Worm (Caenorhabditis elegans) whole organism, young adult: ENCODE data around the gene C01B10.44.

Experiments
- C06A6.2 ChIP-seq: fragments of 200-800 bp; sonication (Bioruptor generic); conservative IDR thresholded peaks from 2 replicates; pipeline ENCODE4 v1.3.6; 2022; ENCODE audit warnings: missing genetic modification characterization, missing compliant biosample characterization
- F23B12.7 ChIP-seq: sonication (generic microtip); optimal IDR thresholded peaks from 2 replicates; lab custom pipeline; 2017; ENCODE audit warnings: missing genetic modification characterization, mild to moderate bottlenecking, missing compliant biosample characterization, antibody characterized with exemption, moderate library complexity; ENCODE audit not compliant: insufficient read depth
- F33H1.4 ChIP-seq: fragments of 200-800 bp; sonication (Bioruptor generic); IDR thresholded peaks from 2 replicates; pipeline ENCODE4 v1.3.6; 2022; ENCODE audit warnings: missing genetic modification reagents, missing genetic modification characterization, missing compliant biosample characterization
- F37B4.10 ChIP-seq: fragments of 200-800 bp; sonication (Bioruptor generic); IDR thresholded peaks from 2 replicates; pipeline ENCODE4 v1.3.6; 2022; ENCODE audit warnings: missing genetic modification characterization, missing compliant biosample characterization
- F55B11.4 ChIP-seq: sonication (generic microtip); optimal IDR thresholded peaks from 2 replicates; lab custom pipeline; 2016; ENCODE audit warnings: missing compliant biosample characterization, missing genetic modification characterization, borderline replicate concordance; ENCODE audit not compliant: insufficient read depth
- K11D2.4 ChIP-seq: fragments of 200-800 bp; sonication (Bioruptor generic); IDR thresholded peaks from 2 replicates; pipeline ENCODE4 v1.3.6; 2022; ENCODE audit warnings: missing genetic modification reagents, missing genetic modification characterization, missing compliant biosample characterization
- K12H6.12 ChIP-seq: fragments of 200-800 bp; sonication (Bioruptor generic); optimal IDR thresholded peaks from 2 replicates; lab custom pipeline; 2018; ENCODE audit warnings: mild to moderate bottlenecking, missing genetic modification characterization, missing compliant biosample characterization
- Y56A3A.18 ChIP-seq: fragments of 200-800 bp; sonication (Bioruptor generic); IDR thresholded peaks from 2 replicates; pipeline ENCODE4 v1.3.6; 2022; ENCODE audit warnings: missing genetic modification reagents, missing genetic modification characterization, missing compliant biosample characterization
- akir-1 ChIP-seq: fragments of 200-800 bp; sonication (Bioruptor generic); optimal IDR thresholded peaks from 2 replicates; lab custom pipeline; 2018; ENCODE audit warnings: mild to moderate bottlenecking, missing genetic modification characterization, moderate library complexity, missing compliant biosample characterization
- atf-7 ChIP-seq: sonication (generic microtip); optimal IDR thresholded peaks from 2 replicates; lab custom pipeline; 2017; ENCODE audit warnings: mild to moderate bottlenecking, missing genetic modification characterization, missing compliant biosample characterization
- athp-1 ChIP-seq: sonication (generic microtip); optimal IDR thresholded peaks from 2 replicates; lab custom pipeline; 2017; ENCODE audit warnings: mild to moderate bottlenecking, missing genetic modification characterization, missing compliant biosample characterization
- attf-5 ChIP-seq: fragments of 200-800 bp; sonication (Bioruptor generic); optimal IDR thresholded peaks from 2 replicates; lab custom pipeline; 2018; ENCODE audit warnings: mild to moderate bottlenecking, missing genetic modification characterization, missing compliant biosample characterization
- attf-6 ChIP-seq: fragments of 200-800 bp; sonication (Bioruptor generic); IDR thresholded peaks from 2 replicates; pipeline ENCODE4 v1.3.6; 2022; ENCODE audit warnings: missing genetic modification reagents, missing genetic modification characterization, missing compliant biosample characterization
- cebp-1 ChIP-seq, 2 experiments: fragments of 200-800 bp in 1 of 2; sonication (Bioruptor generic) in 1 of 2; sonication (generic microtip) in 1 of 2; IDR thresholded peaks in 1 of 2; optimal IDR thresholded peaks in 1 of 2; 2 replicates each; pipeline versions ENCODE4 v1.3.6 to Lab custom; 2017 to 2022; ENCODE audit warnings: missing compliant biosample characterization in 2 of 2, missing genetic modification characterization in 2 of 2, mild to moderate bottlenecking in 1 of 2, missing genetic modification reagents in 1 of 2, moderate library complexity in 1 of 2
- cebp-2 ChIP-seq: fragments of 200-800 bp; sonication (Bioruptor generic); IDR thresholded peaks from 2 replicates; pipeline ENCODE4 v1.3.6; 2022; ENCODE audit warnings: missing genetic modification characterization, missing compliant biosample characterization
- die-1 ChIP-seq: sonication (generic microtip); optimal IDR thresholded peaks from 2 replicates; lab custom pipeline; 2016; ENCODE audit warnings: missing genotype, mild to moderate bottlenecking, missing genetic modification characterization, missing compliant biosample characterization
- dox-1 ChIP-seq: fragments of 200-800 bp; sonication (Bioruptor generic); IDR thresholded peaks from 2 replicates; pipeline ENCODE4 v1.3.6; 2022; ENCODE audit warnings: missing genetic modification reagents, missing genetic modification characterization, missing compliant biosample characterization
- egl-18 ChIP-seq: fragments of 200-800 bp; sonication (Bioruptor generic); IDR thresholded peaks from 2 replicates; pipeline ENCODE4 v1.3.6; 2022; ENCODE audit warnings: missing genetic modification reagents, missing genetic modification characterization, missing compliant biosample characterization
- egl-44 ChIP-seq: fragments of 200-800 bp; sonication (Bioruptor generic); IDR thresholded peaks from 2 replicates; pipeline ENCODE4 v1.3.6; 2022; ENCODE audit warnings: missing genetic modification reagents, missing genetic modification characterization, missing compliant biosample characterization
- him-1 ChIP-seq: sonication (generic microtip); optimal IDR thresholded peaks from 2 replicates; lab custom pipeline; 2016; ENCODE audit warnings: missing genotype, missing genetic modification reagents, missing genetic modification characterization, missing compliant biosample characterization
- hlh-12 ChIP-seq: sonication (generic microtip); optimal IDR thresholded peaks from 2 replicates; lab custom pipeline; 2016; ENCODE audit warnings: missing genetic modification characterization, missing compliant biosample characterization
- hmg-1.2 ChIP-seq: fragments of 200-800 bp; sonication (Bioruptor generic); IDR thresholded peaks from 2 replicates; pipeline ENCODE4 v1.3.6; 2022; ENCODE audit warnings: missing genetic modification reagents, missing genetic modification characterization, missing compliant biosample characterization
- hmg-20 ChIP-seq: fragments of 200-800 bp; sonication (Bioruptor generic); IDR thresholded peaks from 2 replicates; pipeline ENCODE4 v1.3.6; 2022; ENCODE audit warnings: missing genetic modification reagents, missing genetic modification characterization, missing compliant biosample characterization
- hrde-1 ChIP-seq: sonication (generic microtip); optimal IDR thresholded peaks from 2 replicates; lab custom pipeline; 2016; ENCODE audit warnings: missing genetic modification characterization, mild to moderate bottlenecking, missing compliant biosample characterization, moderate library complexity, missing genotype, missing genetic modification reagents, borderline replicate concordance
- hsf-1 ChIP-seq: fragments of 200-800 bp; sonication (Bioruptor generic); IDR thresholded peaks from 2 replicates; pipeline ENCODE4 v1.3.6; 2022; ENCODE audit warnings: missing genetic modification reagents, missing genetic modification characterization, missing compliant biosample characterization
- mcd-1 ChIP-seq: fragments of 200-800 bp; sonication (Bioruptor generic); IDR thresholded peaks from 2 replicates; pipeline ENCODE4 v1.3.6; 2022; ENCODE audit warnings: missing genetic modification reagents, missing genetic modification characterization, missing compliant biosample characterization
- mel-28 ChIP-seq: sonication (generic microtip); optimal IDR thresholded peaks from 2 replicates; lab custom pipeline; 2016; ENCODE audit warnings: borderline replicate concordance, mild to moderate bottlenecking, missing genetic modification characterization, missing compliant biosample characterization
- mxl-1 ChIP-seq: sonication (generic microtip); optimal IDR thresholded peaks from 2 replicates; lab custom pipeline; 2016; ENCODE audit warnings: missing genetic modification characterization, missing compliant biosample characterization
- nhr-80 ChIP-seq: sonication (generic microtip); optimal IDR thresholded peaks from 2 replicates; lab custom pipeline; 2016; ENCODE audit warnings: missing genetic modification characterization, missing compliant biosample characterization
- rcor-1 ChIP-seq: fragments of 200-800 bp; sonication (Bioruptor generic); IDR thresholded peaks from 2 replicates; pipeline ENCODE4 v1.3.6; 2022; ENCODE audit warnings: missing genetic modification reagents, missing genetic modification characterization, missing compliant biosample characterization
- repo-1 ChIP-seq: sonication (generic microtip); optimal IDR thresholded peaks from 2 replicates; lab custom pipeline; 2017; ENCODE audit warnings: mild to moderate bottlenecking, missing genetic modification characterization, missing compliant biosample characterization
- snpc-1.1 ChIP-seq: sonication (generic microtip); optimal IDR thresholded peaks from 2 replicates; lab custom pipeline; 2017; ENCODE audit warnings: missing genetic modification characterization, mild to moderate bottlenecking, missing compliant biosample characterization, antibody characterized with exemption, moderate library complexity, missing genotype, missing genetic modification reagents; ENCODE audit not compliant: insufficient read depth
- snpc-3.4 ChIP-seq: sonication (generic microtip); optimal IDR thresholded peaks from 2 replicates; lab custom pipeline; 2017; ENCODE audit warnings: missing genetic modification characterization, mild to moderate bottlenecking, missing compliant biosample characterization, antibody characterized with exemption, moderate library complexity, missing genotype, missing genetic modification reagents
- snpc-4 ChIP-seq, 5 experiments: fragments of 150-350 bp in 1 of 5; sonication (generic microtip) in 4 of 5; optimal IDR thresholded peaks; 2 replicates each; lab custom pipeline; 2014 to 2018; ENCODE audit warnings: missing genetic modification characterization in 5 of 5, missing biosample characterization in 3 of 5, antibody characterized with exemption in 2 of 5, mild to moderate bottlenecking in 2 of 5, missing compliant biosample characterization in 2 of 5, missing genotype in 2 of 5, moderate library complexity in 2 of 5, missing genetic modification reagents in 1 of 5
- somi-1 ChIP-seq: fragments of 200-800 bp; sonication (Bioruptor generic); optimal IDR thresholded peaks from 2 replicates; lab custom pipeline; 2018; ENCODE audit warnings: mild to moderate bottlenecking, missing genetic modification characterization, missing compliant biosample characterization
- tbp1 ChIP-seq: fragments of 200-800 bp; sonication (Bioruptor generic); optimal IDR thresholded peaks from 2 replicates; lab custom pipeline; 2018; ENCODE audit warnings: mild to moderate bottlenecking, missing genetic modification characterization, missing compliant biosample characterization
- unc-130 ChIP-seq: sonication (generic microtip); optimal IDR thresholded peaks from 2 replicates; lab custom pipeline; 2016; ENCODE audit warnings: missing genetic modification reagents, missing genetic modification characterization, missing compliant biosample characterization
- unc-62 ChIP-seq: fragments of 150-350 bp; optimal IDR thresholded peaks from 2 replicates; lab custom pipeline; 2014; ENCODE audit warnings: missing biosample characterization, missing genetic modification reagents, missing genetic modification characterization
- zim-3 ChIP-seq: sonication (generic microtip); optimal IDR thresholded peaks from 2 replicates; lab custom pipeline; 2017; ENCODE audit warnings: mild to moderate bottlenecking, missing genetic modification characterization, moderate library complexity, missing compliant biosample characterization
- ztf-25 ChIP-seq: fragments of 200-800 bp; sonication (Bioruptor generic); IDR thresholded peaks from 2 replicates; pipeline ENCODE4 v1.3.6; 2022; ENCODE audit warnings: missing genetic modification reagents, missing genetic modification characterization, missing compliant biosample characterization
- ztf-26 ChIP-seq: sonication (generic microtip); optimal IDR thresholded peaks from 2 replicates; lab custom pipeline; 2017; ENCODE audit warnings: missing genetic modification characterization, missing compliant biosample characterization
- ztf-3 ChIP-seq: fragments of 200-800 bp; sonication (Bioruptor generic); optimal IDR thresholded peaks from 2 replicates; lab custom pipeline; 2018; ENCODE audit warnings: mild to moderate bottlenecking, missing genetic modification characterization, missing compliant biosample characterization
- ztf-6 ChIP-seq: fragments of 200-800 bp; sonication (Bioruptor generic); IDR thresholded peaks from 2 replicates; pipeline ENCODE4 v1.3.6; 2022; ENCODE audit warnings: missing genetic modification reagents, missing genetic modification characterization, missing compliant biosample characterization

The C01B10.44 gene

ce11 chrIV:6576728-6577101, 46.8 kb upstream of the C01B10.44 start:
- TF ChIP-seq ztf-26 (peak; percentile 12), F33H1.4 (GFP tag; lab: Robert Waterston, UW) (no peak), F23B12.7 (tag; lab: Kevin White, UChicago) (no peak), cebp-2 (GFP tag; lab: Robert Waterston, UW) (no peak), Y56A3A.18 (GFP tag; lab: Robert Waterston, UW) (no peak), hrde-1 (tag; lab: Kevin White, UChicago) (no peak), zim-3 (tag; lab: Kevin White, UChicago) (no peak), hlh-12 (no peak), K11D2.4 (GFP tag; lab: Robert Waterston, UW) (no peak), tbp1 (GFP tag; lab: Kevin White, UChicago) (peak; percentile 16), egl-18 (GFP tag; lab: Robert Waterston, UW) (no peak), attf-6 (no peak), snpc-3.4 (tag; lab: Kevin White, UChicago) (peak; percentile 35), ztf-6 (no peak), nhr-80 (tag; lab: Kevin White, UChicago) (peak; percentile 34), him-1 (tag; lab: Kevin White, UChicago) (no peak), unc-130 (GFP tag; lab: Kevin White, UChicago) (no peak), rcor-1 (GFP tag; lab: Robert Waterston, UW) (peak; percentile 21; the same call in 1 of the 2 replicates), snpc-1.1 (tag; lab: Kevin White, UChicago) (no peak), hmg-1.2 (GFP tag; lab: Robert Waterston, UW) (peak; percentile 82; the same call in 1 of the 2 replicates), atf-7 (no peak), mcd-1 (GFP tag; lab: Robert Waterston, UW) (peak; percentile 41; the same call in 1 of the 2 replicates), C06A6.2 (GFP tag; lab: Robert Waterston, UW) (no peak), mxl-1 (tag; lab: Kevin White, UChicago) (no peak), F37B4.10 (GFP tag; lab: Robert Waterston, UW) (no peak), cebp-1 (GFP tag; IDR thresholded peaks at IDR 0.05; lab: Robert Waterston, UW) (no peak), cebp-1 (tag; optimal IDR thresholded peaks at IDR 0.05; lab: Kevin White, UChicago) (peak; percentile 61), ztf-25 (no peak), egl-44 (GFP tag; lab: Robert Waterston, UW) (no peak), snpc-4 (GFP tag; optimal IDR thresholded peaks at IDR 0.05; lab: Kevin White, UChicago) (no peak), snpc-4 (tag; optimal IDR thresholded peaks at IDR 0.05; lab: Kevin White, UChicago) (peak in 1 of 4 experiments; percentile 19), K12H6.12 (no peak), attf-5 (peak; percentile 27)

- no peak for TF ChIP-seq somi-1
- TF ChIP-seq him-1 (tag; lab: Kevin White, UChicago), result no peak
- TF ChIP-seq ztf-3 (GFP tag; lab: Kevin White, UChicago), result no peak
- no peak for TF ChIP-seq F55B11.4 (tag; lab: Kevin White, UChicago)
- TF ChIP-seq hmg-20, result no peak
- no peak for TF ChIP-seq unc-62 (GFP tag; lab: Kevin White, UChicago)
- no peak for TF ChIP-seq ztf-25
- no peak for TF ChIP-seq die-1 (tag; lab: Kevin White, UChicago)
- TF ChIP-seq athp-1, result no peak
- no peak for TF ChIP-seq repo-1 (tag; lab: Kevin White, UChicago)
- no peak for TF ChIP-seq hsf-1 (GFP tag; lab: Robert Waterston, UW)
- TF ChIP-seq akir-1 (GFP tag; lab: Kevin White, UChicago), result no peak
- no peak for TF ChIP-seq mel-28
- no peak for TF ChIP-seq dox-1 (GFP tag; lab: Robert Waterston, UW)
- no peak for TF ChIP-seq K11D2.4 (GFP tag; lab: Robert Waterston, UW)
Measured at ce11 chrIV:6577914-6578313, 45.6 kb upstream of the C01B10.44 start, which contains the start of gene C43G2.3. TSS of gene C43G2.3 (plus strand) at chrIV:6578214.
